Worm (Caenorhabditis elegans) whole organism, L2 larva: ENCODE data around the gene lelo-4.
A peak's percentile ranks its signal among the peaks of the same experiment; 100 is the strongest.

ENCODE experiments used
- blmp-1 ChIP-seq: sonication (generic microtip); optimal IDR thresholded peaks from 2 replicates; lab custom pipeline; 2017; ENCODE audit warnings: missing genetic modification characterization, mild to moderate bottlenecking, missing compliant biosample characterization, antibody characterized with exemption, moderate library complexity; ENCODE audit not compliant: insufficient read depth
- ceh-82 ChIP-seq: fragments of 150-350 bp; optimal IDR thresholded peaks from 2 replicates; lab custom pipeline; 2014; ENCODE audit warnings: missing biosample characterization, missing genetic modification characterization
- gmeb-1 ChIP-seq: fragments of 150-350 bp; optimal IDR thresholded peaks from 2 replicates; lab custom pipeline; 2014; ENCODE audit warnings: missing biosample characterization, missing genetic modification characterization
- lsy-2 ChIP-seq, 2 experiments: fragments of 150-350 bp in 1 of 2; sonication (generic microtip) in 1 of 2; optimal IDR thresholded peaks; 2 replicates each; lab custom pipeline; 2014 to 2017; ENCODE audit warnings: missing biosample characterization in 2 of 2, missing genetic modification characterization in 2 of 2
- nhr-11 ChIP-seq: fragments of 150-350 bp; optimal IDR thresholded peaks from 2 replicates; lab custom pipeline; 2014; ENCODE audit warnings: missing biosample characterization, missing genetic modification characterization
- snpc-4 ChIP-seq: fragments of 150-350 bp; optimal IDR thresholded peaks from 2 replicates; lab custom pipeline; 2014; ENCODE audit warnings: missing biosample characterization, missing genetic modification characterization
- unc-62 ChIP-seq: fragments of 150-350 bp; optimal IDR thresholded peaks from 2 replicates; lab custom pipeline; 2014; ENCODE audit warnings: missing biosample characterization, missing genetic modification reagents, missing genetic modification characterization

- TF ChIP-seq blmp-1 (tag; lab: Kevin White, UChicago) (no peak), nhr-11 (tag; lab: Kevin White, UChicago) (no peak), gmeb-1 (tag; lab: Kevin White, UChicago) (no peak), lsy-2 (tag; optimal IDR thresholded peaks at IDR 0.05; lab: Kevin White, UChicago) (peak; percentile 22 to 59), ceh-82 (tag; lab: Kevin White, UChicago) (peak; percentile 3), unc-62 (GFP tag; lab: Kevin White, UChicago) (no peak), snpc-4 (peak; percentile 64)
Measured at ce11 chrII:5725094-5725493, 10.4 kb downstream of the lelo-4 start.
